Fruit fly (Drosophila melanogaster) whole organism, embryonic: ENCODE data around the gene shd.
A peak's percentile ranks its signal among the peaks of the same experiment; 100 is the strongest.

Source experiments
- Atf6 ChIP-seq: fragments of 200-800 bp; sonication (Bioruptor generic); IDR thresholded peaks from 2 replicates; pipeline ENCODE4 v1.3.6; 2022; ENCODE audit warnings: missing biosample characterization, missing genetic modification characterization
- CG10431 ChIP-seq: fragments of 200-800 bp; sonication (Bioruptor generic); optimal IDR thresholded peaks from 3 replicates; lab custom pipeline; 2018; ENCODE audit warnings: missing biosample characterization, mild to moderate bottlenecking, missing genetic modification characterization
- CG11456 ChIP-seq: fragments of 200-800 bp; sonication (Bioruptor generic); IDR thresholded peaks from 3 replicates; pipeline ENCODE4 v1.3.6; 2022; ENCODE audit warnings: missing biosample characterization, missing genetic modification characterization
- CG16779 ChIP-seq: fragments of 200-800 bp; sonication (Bioruptor generic); IDR thresholded peaks from 2 replicates; pipeline ENCODE4 v1.3.6; 2022; ENCODE audit warnings: missing biosample characterization, missing genetic modification characterization
- CG16815 ChIP-seq: fragments of 200-800 bp; sonication (Bioruptor generic); optimal IDR thresholded peaks from 3 replicates; lab custom pipeline; 2017; ENCODE audit warnings: missing biosample characterization, mild to moderate bottlenecking, missing genetic modification characterization
- CG2199 ChIP-seq: fragments of 200-800 bp; sonication (Bioruptor generic); IDR thresholded peaks from 3 replicates; pipeline ENCODE4 v1.3.6; 2022; ENCODE audit warnings: missing biosample characterization, missing genetic modification characterization
- CG2712 ChIP-seq: fragments of 200-800 bp; optimal IDR thresholded peaks from 3 replicates; lab custom pipeline; 2019; ENCODE audit warnings: missing biosample characterization, mild to moderate bottlenecking, missing genetic modification characterization, moderate library complexity
- CG43689 ChIP-seq: fragments of 200-800 bp; sonication (Bioruptor generic); IDR thresholded peaks from 2 replicates; pipeline ENCODE4 v1.3.6; 2022; ENCODE audit warnings: missing biosample characterization, missing genetic modification characterization
- CG4404 ChIP-seq: fragments of 200-800 bp; sonication (Bioruptor generic); IDR thresholded peaks from 2 replicates; pipeline ENCODE4 v1.3.6; 2022; ENCODE audit warnings: missing biosample characterization, missing genetic modification characterization
- CG4617 ChIP-seq: fragments of 200-800 bp; sonication (Bioruptor generic); optimal IDR thresholded peaks from 3 replicates; lab custom pipeline; 2016; ENCODE audit warnings: missing biosample characterization, missing genetic modification characterization, borderline replicate concordance
- CG5180 ChIP-seq: fragments of 200-800 bp; sonication (Bioruptor generic); optimal IDR thresholded peaks from 3 replicates; lab custom pipeline; 2017; ENCODE audit warnings: missing biosample characterization, missing genetic modification characterization, mild to moderate bottlenecking, moderate library complexity, missing genetic modification reagents
- CG5245 ChIP-seq: fragments of 200-800 bp; sonication (Bioruptor generic); optimal IDR thresholded peaks from 3 replicates; lab custom pipeline; 2016; ENCODE audit warnings: missing biosample characterization, missing genetic modification characterization
- CG6254 ChIP-seq: fragments of 200-800 bp; sonication (Bioruptor generic); optimal IDR thresholded peaks from 3 replicates; lab custom pipeline; 2017; ENCODE audit warnings: mild to moderate bottlenecking, missing biosample characterization, missing genetic modification reagents, missing genetic modification characterization
- CG6654 ChIP-seq: fragments of 200-800 bp; sonication (Bioruptor generic); optimal IDR thresholded peaks from 2 replicates; lab custom pipeline; 2017; ENCODE audit warnings: missing biosample characterization, mild to moderate bottlenecking, missing genetic modification characterization
- CG7745 ChIP-seq: fragments of 200-800 bp; sonication (Bioruptor generic); optimal IDR thresholded peaks from 2 replicates; lab custom pipeline; 2018; ENCODE audit warnings: missing biosample characterization, mild to moderate bottlenecking, missing genetic modification characterization, moderate library complexity
- CG7786 ChIP-seq: fragments of 200-800 bp; sonication (Bioruptor generic); optimal IDR thresholded peaks from 2 replicates; lab custom pipeline; 2016; ENCODE audit warnings: missing biosample characterization, missing genetic modification characterization
- CG8290 ChIP-seq, 3 experiments: fragments of 200-800 bp; sonication (Bioruptor generic); optimal IDR thresholded peaks; 2 replicates each; lab custom pipeline; 2016 to 2019; ENCODE audit warnings: missing biosample characterization in 3 of 3, missing genetic modification characterization in 3 of 3, mild to moderate bottlenecking in 2 of 3, moderate library complexity in 1 of 3
- CG9727 ChIP-seq: fragments of 200-800 bp; sonication (Bioruptor generic); optimal IDR thresholded peaks from 3 replicates; lab custom pipeline; 2017; ENCODE audit warnings: missing biosample characterization, mild to moderate bottlenecking, missing genetic modification characterization
- Fer2 ChIP-seq: fragments of 200-800 bp; sonication (Bioruptor generic); optimal IDR thresholded peaks from 2 replicates; lab custom pipeline; 2018; ENCODE audit warnings: missing biosample characterization, mild to moderate bottlenecking, missing genetic modification characterization, moderate library complexity
- HHEX ChIP-seq: fragments of 200-800 bp; sonication (Bioruptor generic); optimal IDR thresholded peaks from 3 replicates; lab custom pipeline; 2017; ENCODE audit warnings: missing biosample characterization, mild to moderate bottlenecking, missing genetic modification characterization, missing genetic modification reagents
- Hand ChIP-seq: fragments of 200-800 bp; sonication (Bioruptor generic); optimal IDR thresholded peaks from 2 replicates; lab custom pipeline; 2017; ENCODE audit warnings: mild to moderate bottlenecking, missing biosample characterization, missing genetic modification reagents, missing genetic modification characterization
- Hmr ChIP-seq: fragments of 200-800 bp; sonication (Bioruptor generic); optimal IDR thresholded peaks from 3 replicates; lab custom pipeline; 2017; ENCODE audit warnings: mild to moderate bottlenecking, missing biosample characterization, missing genetic modification reagents, missing genetic modification characterization
- Hr51 ChIP-seq, 2 experiments: fragments of 200-800 bp; sonication (Bioruptor generic); optimal IDR thresholded peaks; 2 replicates in 1 of 2; 3 replicates in 1 of 2; lab custom pipeline; 2016 to 2018; ENCODE audit warnings: missing biosample characterization in 2 of 2, missing genetic modification characterization in 2 of 2, mild to moderate bottlenecking in 1 of 2, moderate library complexity in 1 of 2
- Med ChIP-seq: fragments of 200-800 bp; sonication (Bioruptor generic); peaks from one replicate; lab custom pipeline; 2016; ENCODE audit warnings: missing biosample characterization, missing genetic modification characterization, mild to moderate bottlenecking, inconsistent platforms, moderate library complexity
- Mrtf ChIP-seq: fragments of 200-800 bp; sonication (Bioruptor generic); IDR thresholded peaks from 3 replicates; pipeline ENCODE4 v1.3.6; 2022; ENCODE audit warnings: missing biosample characterization, missing genetic modification characterization
- NK7.1 ChIP-seq: fragments of 200-800 bp; sonication (Bioruptor generic); optimal IDR thresholded peaks from 3 replicates; lab custom pipeline; 2016; ENCODE audit warnings: missing biosample characterization, missing genetic modification characterization
- Oaz ChIP-seq: fragments of 200-800 bp; sonication (Bioruptor generic); IDR thresholded peaks from 2 replicates; pipeline ENCODE4 v1.3.6; 2022; ENCODE audit warnings: missing biosample characterization, missing genetic modification characterization
- Optix ChIP-seq: fragments of 200-800 bp; sonication (Bioruptor generic); IDR thresholded peaks from 3 replicates; pipeline ENCODE4 v1.3.6; 2022; ENCODE audit warnings: missing biosample characterization, missing genetic modification characterization
- Sry-δ ChIP-seq: fragments of 200-800 bp; sonication (Bioruptor generic); optimal IDR thresholded peaks from 2 replicates; lab custom pipeline; 2016; ENCODE audit warnings: missing biosample characterization, missing genetic modification characterization
- ash1 ChIP-seq: fragments of 200-800 bp; sonication (Bioruptor generic); optimal IDR thresholded peaks from 2 replicates; lab custom pipeline; 2018; ENCODE audit warnings: missing biosample characterization, mild to moderate bottlenecking, missing genetic modification characterization
- az2 ChIP-seq: fragments of 200-800 bp; sonication (Bioruptor generic); optimal IDR thresholded peaks from 3 replicates; lab custom pipeline; 2016; ENCODE audit warnings: missing biosample characterization, missing genetic modification characterization
- bbx ChIP-seq: fragments of 200-800 bp; sonication (Bioruptor generic); IDR thresholded peaks from 2 replicates; pipeline ENCODE4 v1.3.6; 2022; ENCODE audit warnings: missing biosample characterization, missing genetic modification characterization; ENCODE audit not compliant: partially characterized antibody
- caup ChIP-seq: fragments of 200-800 bp; sonication (Bioruptor generic); optimal IDR thresholded peaks from 3 replicates; lab custom pipeline; 2017; ENCODE audit warnings: missing biosample characterization, mild to moderate bottlenecking, missing genetic modification characterization, moderate library complexity; ENCODE audit not compliant: severe bottlenecking
- ems ChIP-seq: fragments of 200-800 bp; sonication (Bioruptor generic); optimal IDR thresholded peaks from 3 replicates; lab custom pipeline; 2016; ENCODE audit warnings: missing biosample characterization, missing genetic modification characterization
- eve ChIP-seq, 2 experiments: fragments of >200 bp; optimal IDR thresholded peaks; 2 replicates each; lab custom pipeline; 2017; ENCODE audit warnings: missing biosample characterization in 2 of 2, missing genetic modification characterization in 2 of 2
- eyg ChIP-seq: fragments of 200-800 bp; sonication (Bioruptor generic); optimal IDR thresholded peaks from 3 replicates; lab custom pipeline; 2016; ENCODE audit warnings: missing biosample characterization, missing genetic modification characterization
- gem ChIP-seq: fragments of 200-800 bp; sonication (Bioruptor generic); optimal IDR thresholded peaks from 2 replicates; lab custom pipeline; 2019; ENCODE audit warnings: missing biosample characterization, mild to moderate bottlenecking, missing genetic modification characterization, moderate library complexity
- h ChIP-seq: fragments of >200 bp; optimal IDR thresholded peaks from 2 replicates; lab custom pipeline; 2017
- knrl ChIP-seq: fragments of 200-800 bp; sonication (Bioruptor generic); IDR thresholded peaks from 3 replicates; pipeline ENCODE4 v1.3.6; 2022; ENCODE audit warnings: missing biosample characterization, missing genetic modification characterization; ENCODE audit not compliant: partially characterized antibody
- lmd ChIP-seq: fragments of 200-800 bp; sonication (Bioruptor generic); IDR thresholded peaks from 2 replicates; pipeline ENCODE4 v1.3.6; 2022; ENCODE audit warnings: missing biosample characterization, missing genetic modification characterization
- nau ChIP-seq: fragments of 200-800 bp; sonication (Bioruptor generic); optimal IDR thresholded peaks from 3 replicates; lab custom pipeline; 2017; ENCODE audit warnings: missing biosample characterization, mild to moderate bottlenecking, missing genetic modification characterization, missing genetic modification reagents
- prd ChIP-seq, 3 experiments: fragments of >200 bp in 2 of 3; fragments of 200-800 bp in 1 of 3; sonication (Bioruptor generic) in 1 of 3; optimal IDR thresholded peaks in 2 of 3; IDR thresholded peaks in 1 of 3; 2 replicates in 2 of 3; 3 replicates in 1 of 3; pipeline versions ENCODE4 v1.3.6 to Lab custom; 2017 to 2022; ENCODE audit warnings: missing biosample characterization in 1 of 3, missing genetic modification characterization in 1 of 3
- psq ChIP-seq: fragments of 200-800 bp; sonication (Bioruptor generic); optimal IDR thresholded peaks from 2 replicates; lab custom pipeline; 2017; ENCODE audit warnings: missing biosample characterization, missing genetic modification characterization
- row ChIP-seq: fragments of 200-800 bp; sonication (Bioruptor generic); IDR thresholded peaks from 3 replicates; pipeline ENCODE4 v1.3.6; 2022; ENCODE audit warnings: missing biosample characterization, missing genetic modification characterization
- tap ChIP-seq: fragments of 200-800 bp; optimal IDR thresholded peaks from 3 replicates; lab custom pipeline; 2019; ENCODE audit warnings: missing biosample characterization, mild to moderate bottlenecking, missing genetic modification characterization, moderate library complexity
- tgo ChIP-seq: fragments of 200-800 bp; sonication (Bioruptor generic); IDR thresholded peaks from 3 replicates; pipeline ENCODE4 v1.3.6; 2022; ENCODE audit warnings: missing biosample characterization, missing genetic modification characterization
- trem ChIP-seq: fragments of 200-800 bp; optimal IDR thresholded peaks from 3 replicates; lab custom pipeline; 2019; ENCODE audit warnings: missing biosample characterization, mild to moderate bottlenecking, missing genetic modification characterization, moderate library complexity
- ttk ChIP-seq: fragments of 200-800 bp; sonication (Bioruptor generic); IDR thresholded peaks from 2 replicates; pipeline ENCODE4 v2.1.2; 2022; ENCODE audit warnings: missing biosample characterization, missing genetic modification characterization
- tx ChIP-seq: fragments of 200-800 bp; sonication (Bioruptor generic); optimal IDR thresholded peaks from 2 replicates; lab custom pipeline; 2016; ENCODE audit warnings: missing biosample characterization, missing genetic modification characterization
- unpg ChIP-seq: fragments of 200-800 bp; sonication (Bioruptor generic); optimal IDR thresholded peaks from 3 replicates; lab custom pipeline; 2018; ENCODE audit warnings: missing biosample characterization, mild to moderate bottlenecking, missing genetic modification characterization, moderate library complexity

Gene shd

DNA sequence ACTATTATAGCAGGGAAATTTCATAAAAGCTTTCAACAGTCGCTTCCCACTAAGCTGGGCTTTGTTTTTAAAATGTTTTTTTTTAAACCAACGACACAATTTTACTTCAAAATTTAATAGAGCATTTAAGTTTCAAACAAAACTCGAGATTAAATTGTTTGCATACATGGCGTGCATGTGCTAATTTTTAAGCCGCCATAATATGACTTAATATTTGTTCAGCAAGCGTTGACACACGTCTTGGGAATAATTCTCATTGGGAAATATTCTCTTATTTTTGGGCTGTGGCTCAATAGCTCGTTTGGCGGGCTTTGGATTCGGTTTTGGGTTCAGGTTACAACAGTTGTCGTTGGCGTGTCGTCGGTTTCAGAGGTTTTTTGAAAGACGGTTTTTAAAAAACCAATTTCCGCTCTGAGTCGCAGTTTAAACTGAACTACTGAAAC, 8.2 kb downstream of the shd start, which contains the start of gene CG9628 (continued):
- TF ChIP-seq CG10431 (GFP tag; lab: Kevin White, UChicago) (peak; percentile 0), lmd (GFP tag; lab: Robert Waterston, UW) (no peak), ems (GFP tag; lab: Kevin White, UChicago) (no peak), CG5180 (GFP tag; lab: Kevin White, UChicago) (peak; percentile 12), row (GFP tag; lab: Robert Waterston, UW) (no peak), Med (peak; percentile 84), HHEX (GFP tag; lab: Kevin White, UChicago) (peak; percentile 40), az2 (GFP tag; lab: Kevin White, UChicago) (no peak), gem (tag; lab: Kevin White, UChicago) (peak; percentile 34), unpg (GFP tag; lab: Kevin White, UChicago) (peak; percentile 4), CG7786 (GFP tag; lab: Kevin White, UChicago) (no peak), CG2199 (no peak), Hand (no peak), eve (GFP tag; optimal IDR thresholded peaks at IDR 0.05; lab: Kevin White, UChicago) (no peak), CG9727 (GFP tag; lab: Kevin White, UChicago) (peak; percentile 1), CG16815 (no peak), CG2712 (peak; percentile 36), trem (no peak), Hr51 (GFP tag; optimal IDR thresholded peaks at IDR 0.05; lab: Kevin White, UChicago) (no peak), Optix (GFP tag; lab: Robert Waterston, UW) (no peak), CG8290 (GFP tag; optimal IDR thresholded peaks at IDR 0.05; lab: Kevin White, UChicago) (no peak), CG8290 (tag; optimal IDR thresholded peaks at IDR 0.05; lab: Kevin White, UChicago) (no peak), tap (peak; percentile 38), Sry-δ (no peak), h (no peak), CG4404 (GFP tag; lab: Robert Waterston, UW) (no peak), Fer2 (tag; lab: Kevin White, UChicago) (no peak), NK7.1 (peak; percentile 42), knrl (GFP tag; lab: Robert Waterston, UW) (no peak), tx (GFP tag; lab: Kevin White, UChicago) (no peak), CG4617 (no peak), Hmr (no peak), CG7745 (tag; lab: Kevin White, UChicago) (no peak), CG5245 (GFP tag; lab: Kevin White, UChicago) (no peak), Mrtf (GFP tag; lab: Robert Waterston, UW) (no peak), CG6654 (GFP tag; lab: Kevin White, UChicago) (no peak), eyg (GFP tag; lab: Kevin White, UChicago) (peak; percentile 14), psq (GFP tag; lab: Kevin White, UChicago) (no peak), caup (GFP tag; lab: Kevin White, UChicago) (no peak), Atf6 (GFP tag; lab: Robert Waterston, UW) (peak; percentile 52; the same call in 1 of the 2 replicates), bbx (peak; percentile 9; the same call in 1 of the 2 replicates), prd (optimal IDR thresholded peaks at IDR 0.05; lab: Kevin White, UChicago) (no peak), prd (GFP tag; IDR thresholded peaks at IDR 0.05; lab: Robert Waterston, UW) (peak; percentile 28; the same call in 1 of the 3 replicates), CG43689 (no peak), Oaz (no peak), CG11456 (GFP tag; lab: Robert Waterston, UW) (no peak), CG6254 (peak; percentile 16), ttk (GFP tag; lab: Robert Waterston, UW) (no peak), CG16779 (no peak), tgo (GFP tag; lab: Robert Waterston, UW) (peak; percentile 50; the same call in 2 of the 3 replicates), nau (GFP tag; lab: Kevin White, UChicago) (peak; percentile 46), ash1 (no peak)
